Worm (Caenorhabditis elegans): ENCODE measurements around the gene str-60.

- no peak for TF ChIP-seq him-1 (tag; optimal IDR thresholded peaks at IDR 0.05)
- no peak for TF ChIP-seq dao-5 (tag; optimal IDR thresholded peaks at IDR 0.05)
- TF ChIP-seq W03F9.2 (tag; optimal IDR thresholded peaks at IDR 0.05) = no peak
Observed at ce11 chrV:15880705-15881104, 17.1 kb upstream of the str-60 start.
